Fruit fly (Drosophila melanogaster) whole organism, adult: ENCODE measurements around the gene qtc.

ENCODE experiments used
- CG1620 ChIP-seq: fragments of 200-800 bp; sonication (Bioruptor generic); optimal IDR thresholded peaks from 2 replicates; lab custom pipeline; 2016; ENCODE audit warnings: missing biosample characterization, missing genetic modification characterization
- CG5204 ChIP-seq: fragments of 200-800 bp; sonication (Bioruptor generic); optimal IDR thresholded peaks from 2 replicates; lab custom pipeline; 2016; ENCODE audit warnings: missing biosample characterization, missing genetic modification characterization
- CG7101 ChIP-seq: fragments of 200-800 bp; sonication (Bioruptor generic); optimal IDR thresholded peaks from 2 replicates; lab custom pipeline; 2018; ENCODE audit warnings: missing biosample characterization, mild to moderate bottlenecking, missing genetic modification characterization, moderate library complexity
- Crg-1 ChIP-seq: fragments of 200-800 bp; sonication (Bioruptor generic); optimal IDR thresholded peaks from 2 replicates; lab custom pipeline; 2016; ENCODE audit warnings: missing biosample characterization, missing genetic modification characterization
- Hr96 ChIP-seq: fragments of 200-800 bp; sonication (Bioruptor generic); optimal IDR thresholded peaks from 2 replicates; lab custom pipeline; 2016; ENCODE audit warnings: missing biosample characterization, missing genetic modification characterization
- kay ChIP-seq: fragments of 200-800 bp; sonication (Bioruptor generic); peaks from one replicate; lab custom pipeline; 2016; ENCODE audit warnings: missing biosample characterization, missing genetic modification characterization, borderline replicate concordance
- pad ChIP-seq: fragments of 200-800 bp; sonication (Bioruptor generic); optimal IDR thresholded peaks from 3 replicates; lab custom pipeline; 2017; ENCODE audit warnings: missing biosample characterization, missing genetic modification characterization, mild to moderate bottlenecking, moderate library complexity, missing genetic modification reagents
- tj ChIP-seq: fragments of 200-800 bp; sonication (Bioruptor generic); optimal IDR thresholded peaks from 3 replicates; lab custom pipeline; 2017; ENCODE audit warnings: missing biosample characterization, mild to moderate bottlenecking, missing genetic modification characterization, moderate library complexity
- toe ChIP-seq: fragments of 200-800 bp; sonication (Bioruptor generic); optimal IDR thresholded peaks from 2 replicates; lab custom pipeline; 2016; ENCODE audit warnings: missing biosample characterization, missing genetic modification characterization

DNA sequence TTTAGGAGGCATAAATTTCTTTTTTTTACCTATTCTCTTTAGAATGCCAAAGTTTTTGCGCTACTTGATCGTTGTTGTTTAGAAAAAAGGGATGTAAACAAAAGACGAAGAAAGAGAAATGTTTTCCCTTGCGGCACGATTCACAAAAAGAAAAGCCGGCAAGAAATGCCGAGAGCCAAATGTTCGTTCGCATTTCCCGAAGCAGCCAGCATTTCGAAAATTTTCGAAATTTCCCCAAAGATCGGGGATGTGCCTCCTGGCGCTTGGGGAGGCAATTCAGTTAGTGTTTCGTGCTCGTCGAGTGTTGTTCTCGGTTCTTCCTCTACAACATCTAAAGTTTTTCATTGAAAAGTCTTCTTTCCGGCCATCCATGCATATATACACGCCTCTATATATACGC, 40.0 kb downstream of the qtc start, which contains the start of gene Msp300:
- TF ChIP-seq Crg-1 (GFP tag; lab: Kevin White, UChicago), result no peak
- TF ChIP-seq Hr96 (GFP tag; lab: Kevin White, UChicago), result no peak
- no peak for TF ChIP-seq toe (GFP tag; lab: Kevin White, UChicago)
- TF ChIP-seq CG7101, result no peak
- TF ChIP-seq kay (GFP tag; lab: Kevin White, UChicago), result no peak
- no peak for TF ChIP-seq pad (GFP tag; lab: Kevin White, UChicago)
- no peak for TF ChIP-seq CG1620 (GFP tag; lab: Kevin White, UChicago)
- no peak for TF ChIP-seq CG5204
- no peak for TF ChIP-seq tj
